Fruit fly (Drosophila melanogaster) whole organism, embryonic: ENCODE measurements around the gene ato.
A peak's percentile ranks its signal among the peaks of the same experiment; 100 is the strongest.

Experiments used
- Ada2b ChIP-seq: fragments of 200-800 bp; sonication (Bioruptor generic); IDR thresholded peaks from 2 replicates; pipeline ENCODE4 v1.3.6; 2022; ENCODE audit warnings: missing biosample characterization, missing genetic modification characterization
- Adf1 ChIP-seq: fragments of 200-800 bp; sonication (Bioruptor generic); IDR thresholded peaks from 2 replicates; pipeline ENCODE4 v1.3.6; 2022; ENCODE audit warnings: missing biosample characterization, missing genetic modification characterization
- Antp ChIP-seq: fragments of 200-800 bp; sonication (Bioruptor generic); optimal IDR thresholded peaks from 3 replicates; lab custom pipeline; 2016; ENCODE audit warnings: missing biosample characterization, missing genetic modification characterization
- CG11398 ChIP-seq: fragments of 200-800 bp; sonication (Bioruptor generic); optimal IDR thresholded peaks from 2 replicates; lab custom pipeline; 2016; ENCODE audit warnings: missing biosample characterization, missing genetic modification characterization
- CG11504 ChIP-seq: fragments of 200-800 bp; sonication (Bioruptor generic); optimal IDR thresholded peaks from 3 replicates; lab custom pipeline; 2019; ENCODE audit warnings: missing biosample characterization, mild to moderate bottlenecking, missing genetic modification characterization, moderate library complexity
- CG12104 ChIP-seq: fragments of 200-800 bp; sonication (Bioruptor generic); optimal IDR thresholded peaks from 3 replicates; lab custom pipeline; 2016; ENCODE audit warnings: missing biosample characterization, missing genetic modification characterization
- CG12219 ChIP-seq: fragments of 200-800 bp; sonication (Bioruptor generic); optimal IDR thresholded peaks from 3 replicates; lab custom pipeline; 2018; ENCODE audit warnings: missing biosample characterization, mild to moderate bottlenecking, missing genetic modification characterization
- CG12659 ChIP-seq: fragments of 200-800 bp; sonication (Bioruptor generic); optimal IDR thresholded peaks from 3 replicates; lab custom pipeline; 2017; ENCODE audit warnings: mild to moderate bottlenecking, missing biosample characterization, missing genetic modification reagents, missing genetic modification characterization
- CG12744 ChIP-seq: fragments of 200-800 bp; sonication (Bioruptor generic); optimal IDR thresholded peaks from 2 replicates; lab custom pipeline; 2016; ENCODE audit warnings: missing biosample characterization, missing genetic modification characterization
- CG15011 ChIP-seq: fragments of 200-800 bp; sonication (Bioruptor generic); optimal IDR thresholded peaks from 3 replicates; lab custom pipeline; 2018; ENCODE audit warnings: missing biosample characterization, mild to moderate bottlenecking, missing genetic modification characterization
- CG1602 ChIP-seq: fragments of 200-800 bp; sonication (Bioruptor generic); optimal IDR thresholded peaks from 3 replicates; lab custom pipeline; 2016; ENCODE audit warnings: missing biosample characterization, missing genetic modification characterization
- CG17829 ChIP-seq: fragments of 200-800 bp; optimal IDR thresholded peaks from 2 replicates; lab custom pipeline; 2019; ENCODE audit warnings: missing biosample characterization, mild to moderate bottlenecking, missing genetic modification characterization, moderate library complexity
- CG18476 ChIP-seq: fragments of 200-800 bp; sonication (Bioruptor generic); optimal IDR thresholded peaks from 2 replicates; lab custom pipeline; 2016; ENCODE audit warnings: missing biosample characterization, mild to moderate bottlenecking, missing genetic modification characterization
- CG2875 ChIP-seq: fragments of 200-800 bp; sonication (Bioruptor generic); optimal IDR thresholded peaks from 2 replicates; lab custom pipeline; 2017; ENCODE audit warnings: missing biosample characterization, mild to moderate bottlenecking, missing genetic modification characterization, missing genetic modification reagents
- CG3163 ChIP-seq: fragments of 200-800 bp; sonication (Bioruptor generic); optimal IDR thresholded peaks from 3 replicates; lab custom pipeline; 2016; ENCODE audit warnings: missing biosample characterization, missing genetic modification characterization
- CG42726 ChIP-seq: fragments of 200-800 bp; sonication (Bioruptor generic); IDR thresholded peaks from 2 replicates; pipeline ENCODE4 v1.3.6; 2022; ENCODE audit warnings: missing biosample characterization, missing genetic modification characterization; ENCODE audit not compliant: partially characterized antibody
- CG4617 ChIP-seq: fragments of 200-800 bp; sonication (Bioruptor generic); optimal IDR thresholded peaks from 3 replicates; lab custom pipeline; 2016; ENCODE audit warnings: missing biosample characterization, missing genetic modification characterization, borderline replicate concordance
- CG5180 ChIP-seq: fragments of 200-800 bp; sonication (Bioruptor generic); optimal IDR thresholded peaks from 3 replicates; lab custom pipeline; 2017; ENCODE audit warnings: missing biosample characterization, missing genetic modification characterization, mild to moderate bottlenecking, moderate library complexity, missing genetic modification reagents
- CG8388 ChIP-seq: fragments of 200-800 bp; sonication (Bioruptor generic); optimal IDR thresholded peaks from 2 replicates; lab custom pipeline; 2019; ENCODE audit warnings: missing biosample characterization, mild to moderate bottlenecking, missing genetic modification characterization, moderate library complexity
- CG9727 ChIP-seq: fragments of 200-800 bp; sonication (Bioruptor generic); optimal IDR thresholded peaks from 3 replicates; lab custom pipeline; 2017; ENCODE audit warnings: missing biosample characterization, mild to moderate bottlenecking, missing genetic modification characterization
- CkIIα-i1 ChIP-seq: fragments of 200-800 bp; sonication (Bioruptor generic); IDR thresholded peaks from 2 replicates; pipeline ENCODE4 v1.3.6; 2022; ENCODE audit warnings: missing biosample characterization, missing genetic modification characterization
- Dfd ChIP-seq, 2 experiments: fragments of >200 bp; optimal IDR thresholded peaks; 2 replicates each; lab custom pipeline; 2017; ENCODE audit warnings: missing biosample characterization in 2 of 2, missing genetic modification characterization in 2 of 2
- Dip2 ChIP-seq: fragments of 200-800 bp; sonication (Bioruptor generic); IDR thresholded peaks from 2 replicates; pipeline ENCODE4 v1.3.6; 2022; ENCODE audit warnings: missing biosample characterization, missing genetic modification characterization
- Dref ChIP-seq: fragments of 200-800 bp; sonication (Bioruptor generic); IDR thresholded peaks from 2 replicates; pipeline ENCODE4 v1.3.6; 2022; ENCODE audit warnings: missing biosample characterization, missing genetic modification characterization
- Fer3 ChIP-seq: fragments of 200-800 bp; sonication (Bioruptor generic); optimal IDR thresholded peaks from 2 replicates; lab custom pipeline; 2018; ENCODE audit warnings: missing biosample characterization, mild to moderate bottlenecking, missing genetic modification characterization, moderate library complexity
- H2.0 ChIP-seq: fragments of 200-800 bp; sonication (Bioruptor generic); IDR thresholded peaks from 2 replicates; pipeline ENCODE4 v1.3.6; 2022; ENCODE audit warnings: missing biosample characterization, missing genetic modification characterization
- Lim3 ChIP-seq: fragments of 200-800 bp; sonication (Bioruptor generic); IDR thresholded peaks from 2 replicates; pipeline ENCODE4 v1.3.6; 2022; ENCODE audit warnings: missing biosample characterization, missing genetic modification characterization
- Mes4 ChIP-seq: fragments of 200-800 bp; sonication (Bioruptor generic); optimal IDR thresholded peaks from 2 replicates; lab custom pipeline; 2016; ENCODE audit warnings: missing biosample characterization, missing genetic modification characterization
- Opbp ChIP-seq: fragments of 200-800 bp; sonication (Bioruptor generic); IDR thresholded peaks from 3 replicates; pipeline ENCODE4 v1.3.6; 2022; ENCODE audit warnings: missing biosample characterization, missing genetic modification characterization; ENCODE audit not compliant: partially characterized antibody
- Six4 ChIP-seq: fragments of 200-800 bp; sonication (Bioruptor generic); optimal IDR thresholded peaks from 2 replicates; lab custom pipeline; 2016; ENCODE audit warnings: missing biosample characterization, missing genetic modification characterization
- Vsx1 ChIP-seq: fragments of 200-800 bp; sonication (Bioruptor generic); optimal IDR thresholded peaks from 2 replicates; lab custom pipeline; 2017; ENCODE audit warnings: missing biosample characterization, mild to moderate bottlenecking, missing genetic modification characterization, missing genetic modification reagents
- amos ChIP-seq: fragments of 200-800 bp; sonication (Bioruptor generic); IDR thresholded peaks from 2 replicates; pipeline ENCODE4 v1.3.6; 2022; ENCODE audit warnings: missing biosample characterization, missing genetic modification characterization; ENCODE audit not compliant: partially characterized antibody
- bsh ChIP-seq, 2 experiments: fragments of 200-800 bp; sonication (Bioruptor generic); optimal IDR thresholded peaks; 2 replicates each; lab custom pipeline; 2017 to 2018; ENCODE audit warnings: mild to moderate bottlenecking in 2 of 2, missing biosample characterization in 2 of 2, missing genetic modification characterization in 2 of 2, moderate library complexity in 1 of 2
- cato ChIP-seq: fragments of 200-800 bp; sonication (Bioruptor generic); optimal IDR thresholded peaks from 2 replicates; lab custom pipeline; 2016; ENCODE audit warnings: missing biosample characterization, missing genetic modification characterization, borderline replicate concordance
- crc ChIP-seq: fragments of 200-800 bp; sonication (Bioruptor generic); optimal IDR thresholded peaks from 2 replicates; lab custom pipeline; 2016; ENCODE audit warnings: missing biosample characterization, missing genetic modification characterization
- dan ChIP-seq: fragments of 200-800 bp; sonication (Bioruptor generic); IDR thresholded peaks from 2 replicates; pipeline ENCODE4 v1.3.6; 2022; ENCODE audit warnings: missing biosample characterization, missing genetic modification characterization
- dmrt11E ChIP-seq: fragments of 200-800 bp; sonication (Bioruptor generic); optimal IDR thresholded peaks from 3 replicates; lab custom pipeline; 2018; ENCODE audit warnings: missing biosample characterization, mild to moderate bottlenecking, missing genetic modification characterization, moderate library complexity
- dpn ChIP-seq, 2 experiments: fragments of 200-800 bp; sonication (Bioruptor generic); optimal IDR thresholded peaks; 3 replicates each; lab custom pipeline; 2016; ENCODE audit warnings: missing biosample characterization in 2 of 2, missing genetic modification characterization in 2 of 2
- emc ChIP-seq: fragments of 200-800 bp; sonication (Bioruptor generic); optimal IDR thresholded peaks from 2 replicates; lab custom pipeline; 2016; ENCODE audit warnings: missing biosample characterization, missing genetic modification characterization
- fd102C ChIP-seq: fragments of 200-800 bp; sonication (Bioruptor generic); optimal IDR thresholded peaks from 2 replicates; lab custom pipeline; 2018; ENCODE audit warnings: missing biosample characterization, mild to moderate bottlenecking, missing genetic modification characterization, moderate library complexity
- grn ChIP-seq: fragments of 200-800 bp; sonication (Bioruptor generic); optimal IDR thresholded peaks from 3 replicates; lab custom pipeline; 2017; ENCODE audit warnings: missing biosample characterization, missing genetic modification characterization
- ham ChIP-seq: fragments of 200-800 bp; sonication (Bioruptor generic); IDR thresholded peaks from 2 replicates; pipeline ENCODE4 v1.3.6; 2022; ENCODE audit warnings: missing biosample characterization, missing genetic modification characterization
- hb ChIP-seq: fragments of 200-800 bp; sonication (Bioruptor generic); IDR thresholded peaks from 3 replicates; pipeline ENCODE4 v1.3.6; 2022; ENCODE audit warnings: missing biosample characterization, missing genetic modification characterization; ENCODE audit not compliant: partially characterized antibody
- kah ChIP-seq: fragments of 200-800 bp; sonication (Bioruptor generic); optimal IDR thresholded peaks from 2 replicates; lab custom pipeline; 2018; ENCODE audit warnings: missing biosample characterization, mild to moderate bottlenecking, missing genetic modification characterization
- nau ChIP-seq: fragments of 200-800 bp; sonication (Bioruptor generic); optimal IDR thresholded peaks from 3 replicates; lab custom pipeline; 2017; ENCODE audit warnings: missing biosample characterization, mild to moderate bottlenecking, missing genetic modification characterization, missing genetic modification reagents
- phol ChIP-seq: fragments of 200-800 bp; sonication (Bioruptor generic); optimal IDR thresholded peaks from 3 replicates; lab custom pipeline; 2018; ENCODE audit warnings: missing biosample characterization, mild to moderate bottlenecking, missing genetic modification characterization, moderate library complexity
- sd ChIP-seq: fragments of 200-800 bp; sonication (Bioruptor generic); optimal IDR thresholded peaks from 3 replicates; lab custom pipeline; 2018; ENCODE audit warnings: missing biosample characterization, mild to moderate bottlenecking, missing genetic modification characterization, moderate library complexity
- sens ChIP-seq: fragments of 200-800 bp; sonication (Bioruptor generic); peaks from one replicate; lab custom pipeline; 2016; ENCODE audit warnings: missing biosample characterization, missing genetic modification characterization

ato gene

DNA sequence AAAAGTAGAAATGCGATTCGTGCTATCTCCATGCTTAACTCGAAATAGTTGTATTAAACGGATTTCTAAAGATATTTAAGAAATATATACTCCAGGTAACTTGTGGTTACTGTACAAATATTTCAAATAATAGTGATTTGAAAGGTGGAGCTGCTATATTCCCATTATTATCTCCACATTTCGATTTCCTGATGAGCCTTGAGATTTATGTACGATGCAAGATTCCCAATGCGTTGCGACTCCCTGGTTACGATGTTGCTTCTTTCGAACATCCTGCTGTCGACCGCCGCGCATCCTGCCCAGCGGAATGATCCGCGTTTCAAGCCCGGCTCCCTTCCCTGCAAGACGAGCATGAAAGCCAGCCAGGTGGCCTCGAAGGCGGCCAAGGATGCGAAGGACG, 34.2 kb downstream of the ato start, which contains the start of the genes CG11694 and CG11698:
Gene CG11694, minus strand, starts transcription at position 101 of the 400 bp plus-strand sequence.
Gene CG11698, plus strand, starts transcription at position 152 of the 400 bp plus-strand sequence.
- peak; percentile 52 for TF ChIP-seq sens (GFP tag; lab: Kevin White, UChicago)
- no peak for TF ChIP-seq CG5180

DNA sequence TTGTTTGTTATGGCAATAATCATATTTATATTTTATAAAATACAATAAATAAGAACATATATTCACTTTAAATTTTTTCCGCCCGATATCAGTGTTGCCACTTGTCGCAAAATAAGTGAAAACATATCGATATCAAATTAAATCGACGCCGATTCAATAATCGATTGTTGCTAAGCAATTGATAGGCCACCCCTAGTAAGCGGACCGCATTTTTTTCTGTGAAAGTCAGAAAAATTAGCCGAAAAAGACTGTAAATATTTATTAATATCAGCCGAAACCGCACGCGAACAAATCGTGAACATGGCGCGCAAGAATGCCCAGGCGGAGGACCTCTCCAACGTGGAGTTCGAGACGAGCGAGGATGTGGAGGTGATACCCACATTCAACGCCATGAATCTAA, 35.2 kb downstream of the ato start, which contains the start of gene CG7483:
Gene CG7483, plus strand, starts transcription at position 171 of the 400 bp plus-strand sequence.
- TF ChIP-seq Adf1 (GFP tag; lab: Robert Waterston, UW) (no peak), CG12744 (no peak), CG2875 (GFP tag; lab: Kevin White, UChicago) (no peak), Mes4 (no peak), Ada2b (GFP tag; lab: Robert Waterston, UW) (no peak), CG12219 (no peak), CG11398 (GFP tag; lab: Kevin White, UChicago) (no peak), CG5180 (no peak), grn (GFP tag; lab: Kevin White, UChicago) (no peak), CG3163 (GFP tag; lab: Kevin White, UChicago) (no peak), CG1602 (GFP tag; lab: Kevin White, UChicago) (no peak), CG12659 (GFP tag; lab: Kevin White, UChicago) (peak; percentile 42), Dref (GFP tag; lab: Robert Waterston, UW) (peak; percentile 97), Dfd (GFP tag; optimal IDR thresholded peaks at IDR 0.05; lab: Kevin White, UChicago) (no peak), CkIIα-i1 (GFP tag; lab: Robert Waterston, UW) (no peak), Vsx1 (no peak), dan (GFP tag; lab: Robert Waterston, UW) (no peak), amos (GFP tag; lab: Robert Waterston, UW) (peak; percentile 86), Dip2 (GFP tag; lab: Robert Waterston, UW) (no peak), CG42726 (0 out of 2 replicates have a peak, but pooled peaks have one; percentile 39), H2.0 (GFP tag; lab: Robert Waterston, UW) (no peak), CG12104 (no peak), sd (tag; lab: Kevin White, UChicago) (peak; percentile 56), ham (GFP tag; lab: Robert Waterston, UW) (no peak), phol (tag; lab: Kevin White, UChicago) (peak; percentile 22), CG8388 (GFP tag; lab: Kevin White, UChicago) (no peak), Antp (no peak), dpn (GFP tag; optimal IDR thresholded peaks at IDR 0.05; lab: Kevin White, UChicago) (no peak), nau (GFP tag; lab: Kevin White, UChicago) (no peak), cato (GFP tag; lab: Kevin White, UChicago) (no peak), hb (GFP tag; lab: Robert Waterston, UW) (peak; percentile 61; the same call in 1 of the 3 replicates), Opbp (peak; percentile 82; the same call in 2 of the 3 replicates), Lim3 (GFP tag; lab: Robert Waterston, UW) (no peak), Six4 (GFP tag; lab: Kevin White, UChicago) (no peak), dmrt11E (tag; lab: Kevin White, UChicago) (no peak), bsh (GFP tag; optimal IDR thresholded peaks at IDR 0.05; lab: Kevin White, UChicago) (no peak), CG17829 (peak; percentile 36), CG9727 (GFP tag; lab: Kevin White, UChicago) (no peak), Fer3 (tag; lab: Kevin White, UChicago) (no peak), CG11504 (peak; percentile 86), CG15011 (GFP tag; lab: Kevin White, UChicago) (no peak), kah (GFP tag; lab: Kevin White, UChicago) (no peak), emc (no peak), CG18476 (GFP tag; lab: Kevin White, UChicago) (no peak), crc (GFP tag; lab: Kevin White, UChicago) (no peak), CG4617 (peak; percentile 46), fd102C (GFP tag; lab: Kevin White, UChicago) (no peak)
